Fruit fly (Drosophila melanogaster) whole organism: Measurements from ENCODE around the gene Nadsyn.

Source experiments
- Dll ChIP-seq: fragments of >200 bp; optimal IDR thresholded peaks from 2 replicates; lab custom pipeline; 2017
- EcR ChIP-seq, 2 experiments: fragments of >200 bp; optimal IDR thresholded peaks; 2 replicates each; lab custom pipeline; 2017; ENCODE audit warnings: missing biosample characterization in 2 of 2, missing genetic modification characterization in 2 of 2, missing genetic modification reagents in 2 of 2
- pan ChIP-seq: fragments of >200 bp; optimal IDR thresholded peaks from 2 replicates; lab custom pipeline; 2017
- psq ChIP-seq: fragments of >200 bp; optimal IDR thresholded peaks from 2 replicates; lab custom pipeline; 2017
- usp ChIP-seq: fragments of >200 bp; optimal IDR thresholded peaks from 2 replicates; lab custom pipeline; 2017; ENCODE audit warnings: missing biosample characterization, missing genetic modification characterization, mixed read lengths

DNA sequence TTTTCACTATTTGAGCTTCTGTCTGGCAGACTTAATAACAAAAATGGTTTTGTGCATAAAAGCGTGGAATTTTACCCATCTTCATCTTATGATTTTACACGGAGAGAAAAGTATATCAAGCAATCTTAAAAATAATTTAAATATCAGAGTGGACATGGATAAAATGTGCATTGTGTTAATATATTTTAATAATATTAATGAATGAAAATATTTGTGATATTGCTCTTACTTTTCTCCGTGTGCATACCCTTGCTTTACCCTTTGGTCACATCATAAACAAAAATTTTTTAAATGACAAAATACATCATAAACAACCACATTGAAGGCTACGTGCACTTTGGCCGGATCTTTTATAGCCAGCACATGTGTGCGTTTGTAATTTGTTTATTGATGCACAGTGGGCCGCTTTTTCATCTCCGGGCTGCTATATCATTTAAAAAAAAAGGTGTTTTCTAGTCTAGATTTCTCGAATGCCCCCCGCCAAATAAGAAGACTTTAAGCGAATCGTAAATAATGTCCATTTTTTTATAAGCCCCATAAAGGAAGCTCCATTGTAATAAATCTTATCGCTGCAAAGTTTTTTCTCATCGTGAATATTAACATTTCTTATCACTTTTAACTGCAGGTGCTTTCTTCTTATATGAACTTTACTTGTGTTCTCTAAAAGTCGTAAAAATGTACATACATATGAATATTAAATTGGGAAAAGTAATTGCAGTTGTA is 46.5 kb upstream of the Nadsyn start:
- no peak for TF ChIP-seq EcR (GFP tag; optimal IDR thresholded peaks at IDR 0.05; lab: Kevin White, UChicago)
- no peak for TF ChIP-seq psq (lab: Kevin White, UChicago)
- no peak for TF ChIP-seq usp (GFP tag; lab: Kevin White, UChicago)
- no peak for TF ChIP-seq Dll (lab: Kevin White, UChicago)
- TF ChIP-seq pan (lab: Kevin White, UChicago): no peak
